Worm (Caenorhabditis elegans) whole organism, L4 larva: Measurements from ENCODE around the gene tsp-11.

ENCODE experiments used
- dmd-8 ChIP-seq: fragments of 200-800 bp; sonication (Bioruptor generic); IDR thresholded peaks from 2 replicates; pipeline ENCODE4 v1.3.6; 2022; ENCODE audit warnings: missing genetic modification characterization, missing compliant biosample characterization
- egl-27 ChIP-seq: sonication (generic microtip); optimal IDR thresholded peaks from 3 replicates; lab custom pipeline; 2017; ENCODE audit warnings: missing biosample characterization, missing genetic modification reagents, missing genetic modification characterization
- lin-13 ChIP-seq: fragments of 150-350 bp; optimal IDR thresholded peaks from 2 replicates; lab custom pipeline; 2014; ENCODE audit warnings: missing biosample characterization, missing genetic modification reagents, missing genetic modification characterization

DNA sequence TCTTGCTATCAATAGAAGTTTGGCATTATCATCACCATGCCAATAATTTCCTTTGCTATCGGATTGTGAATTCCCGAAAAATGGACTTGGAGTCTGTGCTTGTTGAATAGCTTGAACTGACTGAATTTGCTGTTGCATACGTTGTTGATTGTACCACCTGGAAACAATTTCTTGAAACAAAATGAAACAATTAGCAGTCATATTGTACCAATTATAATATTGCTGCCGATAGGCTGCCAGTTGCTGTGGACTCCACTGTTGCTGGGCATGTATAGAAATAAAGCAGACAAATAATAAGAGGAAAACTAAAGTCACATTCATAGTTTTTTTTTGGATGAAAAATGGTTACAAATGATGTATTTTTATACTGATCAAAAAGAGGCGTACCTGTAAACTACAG is 4.0 kb downstream of the tsp-11 start, which contains the start of gene B0563.10:
- no peak for TF ChIP-seq dmd-8 (GFP tag; lab: Robert Waterston, UW)
- no peak for TF ChIP-seq egl-27 (tag; lab: Kevin White, UChicago)
- TF ChIP-seq lin-13 (GFP tag; lab: Kevin White, UChicago) = no peak
